Comparison of ENCODE assay signal across 5 worm cellular contexts in the genomic region with DNA sequence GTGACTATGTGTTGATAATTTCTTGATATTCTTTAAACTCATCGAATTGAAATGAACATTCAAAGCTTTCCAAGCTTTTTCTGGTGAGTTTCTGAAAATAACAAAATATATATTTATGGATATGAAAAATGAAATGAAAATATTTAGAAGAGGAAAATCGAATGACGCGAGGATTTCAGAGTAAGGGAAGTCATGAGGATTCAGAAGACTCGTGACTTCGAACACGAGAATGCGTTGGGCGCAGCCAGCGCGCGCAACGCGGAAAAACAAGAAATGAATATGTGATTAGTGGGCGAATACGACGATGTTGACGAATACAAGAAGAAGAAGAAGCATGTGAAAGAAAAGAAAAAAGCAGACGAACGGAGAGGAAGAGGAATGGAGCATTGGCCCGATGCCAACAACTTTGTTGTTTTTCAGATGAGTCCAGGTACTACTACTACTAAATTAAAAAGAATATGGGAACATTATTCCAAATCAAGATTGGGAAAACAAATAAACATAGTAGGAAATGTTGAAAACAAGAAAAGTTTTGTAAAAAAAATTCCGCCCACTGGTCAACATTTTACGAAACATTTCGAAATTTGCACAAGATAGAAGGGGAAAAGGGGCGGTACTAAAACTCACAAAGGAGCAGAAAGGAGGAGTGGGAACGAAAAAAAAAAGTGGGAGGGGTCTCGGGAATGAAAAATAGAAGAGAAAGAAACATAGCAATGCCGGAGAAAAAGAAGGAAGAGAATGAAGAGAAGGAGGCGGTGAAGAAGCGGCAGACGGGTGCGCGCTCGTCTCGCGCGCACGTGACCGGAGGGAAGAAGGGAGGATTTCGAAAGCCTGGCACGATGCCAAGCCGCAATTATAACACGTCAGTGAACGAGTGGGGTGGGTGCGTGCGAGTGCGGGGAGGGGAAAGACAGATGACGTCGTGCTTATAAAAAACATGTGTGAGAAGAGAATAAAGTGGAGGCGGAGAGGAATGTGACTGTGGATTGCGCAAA.
TF ChIP-seq lines count a peak whose summit lies in the region.

No protein-coding gene starts in this region.

TF ChIP-seq in whole organism, L1 larva, 84 proteins besides CTCF, POLR2A, EP300 and RAD21 (continues in another document):
- TF ChIP-seq lin-39 (tag; optimal IDR thresholded peaks at IDR 0.05; lab: Kevin White, UChicago) (peak; percentile 84), mep-1 (tag; optimal IDR thresholded peaks at IDR 0.05; lab: Kevin White, UChicago) (peak; percentile 83), snu-23 (GFP tag; optimal IDR thresholded peaks at IDR 0.05; lab: Kevin White, UChicago) (peak; percentile 88), ces-1 (GFP tag; optimal IDR thresholded peaks at IDR 0.05; lab: Kevin White, UChicago) (no peak), lin-13 (GFP tag; optimal IDR thresholded peaks at IDR 0.05; lab: Kevin White, UChicago) (peak; percentile 92), sox-4 (tag; optimal IDR thresholded peaks at IDR 0.05; lab: Kevin White, UChicago) (peak; percentile 81), tlp-1 (tag; optimal IDR thresholded peaks at IDR 0.05; lab: Kevin White, UChicago) (no peak), unc-30 (tag; optimal IDR thresholded peaks at IDR 0.05; lab: Kevin White, UChicago) (no peak), ceh-90 (tag; optimal IDR thresholded peaks at IDR 0.05; lab: Kevin White, UChicago) (peak; percentile 56), xbp-1 (tag; optimal IDR thresholded peaks at IDR 0.05; lab: Kevin White, UChicago) (peak; percentile 97), ztf-4 (tag; optimal IDR thresholded peaks at IDR 0.05; lab: Kevin White, UChicago) (peak; percentile 91), fkh-10 (GFP tag; optimal IDR thresholded peaks at IDR 0.05; lab: Kevin White, UChicago) (peak; percentile 94), lin-15B (tag; optimal IDR thresholded peaks at IDR 0.05; lab: Kevin White, UChicago) (peak; percentile 2), nhr-28 (tag; optimal IDR thresholded peaks at IDR 0.05; lab: Kevin White, UChicago) (no peak), C16A3.4 (tag; optimal IDR thresholded peaks at IDR 0.05; lab: Kevin White, UChicago) (peak; percentile 79), nhr-85 (tag; lab: Kevin White, UChicago) (peak; percentile 99)

TF ChIP-seq in whole organism, L3 larva, 47 proteins besides CTCF, POLR2A, EP300 and RAD21 (continues in another document):
- TF ChIP-seq nhr-76 (tag; optimal IDR thresholded peaks at IDR 0.05; lab: Kevin White, UChicago) (no peak), ZK546.5 (tag; optimal IDR thresholded peaks at IDR 0.05; lab: Kevin White, UChicago) (no peak), pqm-1 (tag; optimal IDR thresholded peaks at IDR 0.05; lab: Kevin White, UChicago) (peak; percentile 36), elt-3 (tag; optimal IDR thresholded peaks at IDR 0.05; lab: Kevin White, UChicago) (no peak), mdl-1 (tag; optimal IDR thresholded peaks at IDR 0.05; lab: Kevin White, UChicago) (peak; percentile 97), fkh-10 (GFP tag; optimal IDR thresholded peaks at IDR 0.05; lab: Kevin White, UChicago) (peak; percentile 98), nhr-23 (tag; optimal IDR thresholded peaks at IDR 0.05; lab: Kevin White, UChicago) (peak; percentile 86), R02D3.7 (tag; optimal IDR thresholded peaks at IDR 0.05; lab: Kevin White, UChicago) (peak; percentile 54), nhr-77 (tag; optimal IDR thresholded peaks at IDR 0.05; lab: Kevin White, UChicago) (no peak), nhr-43 (tag; optimal IDR thresholded peaks at IDR 0.05; lab: Kevin White, UChicago; ENCODE audit: poor library complexity, severe bottlenecking) (peak; percentile 87), zag-1 (tag; optimal IDR thresholded peaks at IDR 0.05; lab: Kevin White, UChicago) (no peak), unc-39 (tag; optimal IDR thresholded peaks at IDR 0.05; lab: Kevin White, UChicago) (no peak), elt-2 (tag; optimal IDR thresholded peaks at IDR 0.05; lab: Kevin White, UChicago) (peak; percentile 57), nhr-67 (tag; optimal IDR thresholded peaks at IDR 0.05; lab: Kevin White, UChicago) (no peak), fkh-2 (tag; optimal IDR thresholded peaks at IDR 0.05; lab: Kevin White, UChicago) (no peak), ceh-16 (tag; optimal IDR thresholded peaks at IDR 0.05; lab: Kevin White, UChicago) (peak; percentile 63)

TF ChIP-seq in whole organism, early embryonic, 17 proteins besides CTCF, POLR2A, EP300 and RAD21:
- TF ChIP-seq scrt-1 (GFP tag; IDR thresholded peaks at IDR 0.05; lab: Robert Waterston, UW): no peak
- peak; percentile 46 for TF ChIP-seq hmg-4 (GFP tag; optimal IDR thresholded peaks at IDR 0.05; lab: Kevin White, UChicago)
- peak; percentile 28 for TF ChIP-seq F13C5.2 (tag; optimal IDR thresholded peaks at IDR 0.05; lab: Kevin White, UChicago)
TF ChIP-seq in whole organism, early embryonic: peak in this region for 2.

TF ChIP-seq in whole organism, midembryonic, 9 proteins besides CTCF, POLR2A, EP300 and RAD21:
- no peak for TF ChIP-seq med-1 (GFP tag; optimal IDR thresholded peaks at IDR 0.05; lab: Kevin White, UChicago; ENCODE audit: insufficient read depth)
- peak; percentile 68 for TF ChIP-seq cog-1 (tag; optimal IDR thresholded peaks at IDR 0.05; lab: Kevin White, UChicago)
- TF ChIP-seq ref-1 (GFP tag; conservative IDR thresholded peaks at IDR 0.05; lab: Robert Waterston, UW): no peak; the same call in 1 of the 2 replicates
- TF ChIP-seq flt-1 (GFP tag; IDR thresholded peaks at IDR 0.05; lab: Robert Waterston, UW): peak; percentile 83; the same call in 1 of the 2 replicates
- peak; percentile 48; the same call in 1 of the 2 replicates for TF ChIP-seq klf-2 (GFP tag; conservative IDR thresholded peaks at IDR 0.05; lab: Robert Waterston, UW)
- TF ChIP-seq ztf-29 (GFP tag; IDR thresholded peaks at IDR 0.05; lab: Robert Waterston, UW): peak; percentile 30; the same call in 1 of the 2 replicates
- TF ChIP-seq ztf-23 (GFP tag; IDR thresholded peaks at IDR 0.05; lab: Robert Waterston, UW): peak; percentile 80
- TF ChIP-seq tab-1 (GFP tag; IDR thresholded peaks at IDR 0.05; lab: Robert Waterston, UW): 0 out of 2 replicates have a peak, but pooled peaks have one; percentile 48
- TF ChIP-seq T22C8.4 (GFP tag; IDR thresholded peaks at IDR 0.05; lab: Robert Waterston, UW): no peak

TF ChIP-seq in whole organism, young adult, 124 proteins besides CTCF, POLR2A, EP300 and RAD21 (continues in another document):
- TF ChIP-seq dpl-1 (GFP tag; optimal IDR thresholded peaks at IDR 0.05; lab: Kevin White, UChicago): no peak
- peak; percentile 92 for TF ChIP-seq ztf-22 (GFP tag; optimal IDR thresholded peaks at IDR 0.05; lab: Kevin White, UChicago)
- peak; percentile 74; the same call in 1 of the 2 replicates for TF ChIP-seq ztf-6 (GFP tag; IDR thresholded peaks at IDR 0.05; lab: Robert Waterston, UW)
- peak; percentile 93 for TF ChIP-seq C06A6.2 (GFP tag; conservative IDR thresholded peaks at IDR 0.05; lab: Robert Waterston, UW)
- no peak for TF ChIP-seq nfya-2 (GFP tag; IDR thresholded peaks at IDR 0.05; lab: Robert Waterston, UW)
- TF ChIP-seq T07F8.4 (tag; optimal IDR thresholded peaks at IDR 0.05; lab: Kevin White, UChicago): no peak
- no peak for TF ChIP-seq snpc-1.1 (tag; optimal IDR thresholded peaks at IDR 0.05; lab: Kevin White, UChicago; ENCODE audit: insufficient read depth)
- TF ChIP-seq athp-1 (tag; optimal IDR thresholded peaks at IDR 0.05; lab: Kevin White, UChicago): no peak
- TF ChIP-seq mes-4 (tag; optimal IDR thresholded peaks at IDR 0.05; lab: Kevin White, UChicago): no peak
- TF ChIP-seq ztf-26 (tag; optimal IDR thresholded peaks at IDR 0.05; lab: Kevin White, UChicago): peak; percentile 82
- TF ChIP-seq egl-44 (GFP tag; IDR thresholded peaks at IDR 0.05; lab: Robert Waterston, UW): peak; percentile 74; the same call in 1 of the 2 replicates
- peak; percentile 57 for TF ChIP-seq F10E7.11 (tag; optimal IDR thresholded peaks at IDR 0.05; lab: Kevin White, UChicago)
- no peak for TF ChIP-seq F39B2.1 (GFP tag; IDR thresholded peaks at IDR 0.05; lab: Robert Waterston, UW)
- TF ChIP-seq B0019.2 (GFP tag; conservative IDR thresholded peaks at IDR 0.05; lab: Robert Waterston, UW): no peak
- TF ChIP-seq lin-40 (tag; optimal IDR thresholded peaks at IDR 0.05; lab: Kevin White, UChicago): peak; percentile 78
- no peak for TF ChIP-seq F23B12.7 (tag; optimal IDR thresholded peaks at IDR 0.05; lab: Kevin White, UChicago; ENCODE audit: insufficient read depth)
- TF ChIP-seq Y53G8AR.9 (GFP tag; conservative IDR thresholded peaks at IDR 0.05; lab: Robert Waterston, UW): peak; percentile 82
- no peak for TF ChIP-seq F49E8.2 (tag; optimal IDR thresholded peaks at IDR 0.05; lab: Kevin White, UChicago; ENCODE audit: insufficient read depth)
- peak; percentile 96 for TF ChIP-seq somi-1 (GFP tag; optimal IDR thresholded peaks at IDR 0.05; lab: Kevin White, UChicago)
- TF ChIP-seq mcd-1 (GFP tag; IDR thresholded peaks at IDR 0.05; lab: Robert Waterston, UW): peak; percentile 80
- no peak for TF ChIP-seq fkh-3 (tag; optimal IDR thresholded peaks at IDR 0.05; lab: Kevin White, UChicago)
- TF ChIP-seq B0336.3 (GFP tag; IDR thresholded peaks at IDR 0.05; lab: Robert Waterston, UW): peak; percentile 92
- TF ChIP-seq nhr-120 (GFP tag; IDR thresholded peaks at IDR 0.05; lab: Robert Waterston, UW): no peak
- peak; percentile 84 for TF ChIP-seq ekl-4 (GFP tag; IDR thresholded peaks at IDR 0.05; lab: Robert Waterston, UW)
- TF ChIP-seq atf-7 (tag; optimal IDR thresholded peaks at IDR 0.05; lab: Kevin White, UChicago): peak; percentile 92
- no peak for TF ChIP-seq pha-4 (tag; optimal IDR thresholded peaks at IDR 0.05; lab: Kevin White, UChicago)
- peak; percentile 81 for TF ChIP-seq let-526 (GFP tag; IDR thresholded peaks at IDR 0.05; lab: Robert Waterston, UW)
- no peak for TF ChIP-seq hlh-26 (GFP tag; conservative IDR thresholded peaks at IDR 0.05; lab: Robert Waterston, UW)
- peak; percentile 3 for TF ChIP-seq nhr-80 (tag; optimal IDR thresholded peaks at IDR 0.05; lab: Kevin White, UChicago)
- TF ChIP-seq zfh-2 (GFP tag; conservative IDR thresholded peaks at IDR 0.05; lab: Robert Waterston, UW): peak; percentile 100
- TF ChIP-seq F57C9.4 (tag; optimal IDR thresholded peaks at IDR 0.05; lab: Kevin White, UChicago): no peak
- TF ChIP-seq sea-2 (GFP tag; IDR thresholded peaks at IDR 0.05; lab: Robert Waterston, UW): 0 out of 2 replicates have a peak, but pooled peaks have one; percentile 50
- no peak for TF ChIP-seq ccch-3 (GFP tag; optimal IDR thresholded peaks at IDR 0.05; lab: Kevin White, UChicago)
- TF ChIP-seq nfya-1 (tag; optimal IDR thresholded peaks at IDR 0.05; lab: Kevin White, UChicago; ENCODE audit: borderline replicate concordance, insufficient read depth): no peak
- TF ChIP-seq nhr-27 (tag; optimal IDR thresholded peaks at IDR 0.05; lab: Kevin White, UChicago): no peak
- peak; percentile 57; the same call in 1 of the 2 replicates for TF ChIP-seq Y95B8A.8 (GFP tag; IDR thresholded peaks at IDR 0.05; lab: Robert Waterston, UW)
- TF ChIP-seq hmg-20 (GFP tag; IDR thresholded peaks at IDR 0.05; lab: Robert Waterston, UW): no peak

Comparison
In these comparisons a context has a peak if more than half of its experiments do, and no peak if none do; other contexts are left out.
1. Of the 8 proteins assayed by ChIP-seq in both whole organism, young adult and whole organism, L1 larva: peak only in whole organism, young adult: none; only in whole organism, L1 larva: ama-1, dpl-1, efl-1, nhr-90 and unc-130; in both: snpc-4 and unc-62; in neither: 0; mixed calls (peak in some experiments, not most) for 1.